Fruit fly (Drosophila melanogaster) whole organism, embryonic: ENCODE results near the gene CG14535.
A peak's percentile ranks its signal among the peaks of the same experiment; 100 is the strongest.

Experiments used
- CG10462 ChIP-seq: fragments of 200-800 bp; sonication (Bioruptor generic); optimal IDR thresholded peaks from 2 replicates; lab custom pipeline; 2016; ENCODE audit warnings: missing biosample characterization, missing genetic modification characterization
- CG12391 ChIP-seq: fragments of 200-800 bp; sonication (Bioruptor generic); optimal IDR thresholded peaks from 3 replicates; lab custom pipeline; 2018; ENCODE audit warnings: missing biosample characterization, mild to moderate bottlenecking, missing genetic modification characterization, moderate library complexity
- CG12659 ChIP-seq: fragments of 200-800 bp; sonication (Bioruptor generic); optimal IDR thresholded peaks from 3 replicates; lab custom pipeline; 2017; ENCODE audit warnings: mild to moderate bottlenecking, missing biosample characterization, missing genetic modification reagents, missing genetic modification characterization
- CG14050 ChIP-seq: fragments of 200-800 bp; sonication (Bioruptor generic); IDR thresholded peaks from 3 replicates; pipeline ENCODE4 v1.3.6; 2022; ENCODE audit warnings: missing biosample characterization, missing genetic modification characterization
- CG14965 ChIP-seq: fragments of 200-800 bp; sonication (Bioruptor generic); optimal IDR thresholded peaks from 2 replicates; lab custom pipeline; 2016; ENCODE audit warnings: missing biosample characterization, missing genetic modification characterization, borderline replicate concordance
- CG15073 ChIP-seq: fragments of 200-800 bp; sonication (Bioruptor generic); optimal IDR thresholded peaks from 2 replicates; lab custom pipeline; 2016; ENCODE audit warnings: missing biosample characterization, missing genetic modification characterization
- CG15696 ChIP-seq: fragments of 200-800 bp; sonication (Bioruptor generic); optimal IDR thresholded peaks from 2 replicates; lab custom pipeline; 2019; ENCODE audit warnings: missing biosample characterization, mild to moderate bottlenecking, missing genetic modification characterization, moderate library complexity
- CG17359 ChIP-seq: fragments of 200-800 bp; sonication (Bioruptor generic); optimal IDR thresholded peaks from 3 replicates; lab custom pipeline; 2018; ENCODE audit warnings: missing biosample characterization, mild to moderate bottlenecking, missing genetic modification characterization, moderate library complexity
- CG1832 ChIP-seq: fragments of 200-800 bp; sonication (Bioruptor generic); optimal IDR thresholded peaks from 2 replicates; lab custom pipeline; 2017; ENCODE audit warnings: missing biosample characterization, mild to moderate bottlenecking, missing genetic modification characterization, inconsistent platforms
- CG2202 ChIP-seq: fragments of 200-800 bp; sonication (Bioruptor generic); optimal IDR thresholded peaks from 2 replicates; lab custom pipeline; 2018; ENCODE audit warnings: missing biosample characterization, mild to moderate bottlenecking, missing genetic modification characterization
- CG2875 ChIP-seq: fragments of 200-800 bp; sonication (Bioruptor generic); optimal IDR thresholded peaks from 2 replicates; lab custom pipeline; 2017; ENCODE audit warnings: missing biosample characterization, mild to moderate bottlenecking, missing genetic modification characterization, missing genetic modification reagents
- CG3163 ChIP-seq: fragments of 200-800 bp; sonication (Bioruptor generic); optimal IDR thresholded peaks from 3 replicates; lab custom pipeline; 2016; ENCODE audit warnings: missing biosample characterization, missing genetic modification characterization
- CG32767 ChIP-seq: fragments of 200-800 bp; sonication (Bioruptor generic); IDR thresholded peaks from 2 replicates; pipeline ENCODE4 v1.3.6; 2022; ENCODE audit warnings: missing biosample characterization, missing genetic modification characterization
- CG4404 ChIP-seq: fragments of 200-800 bp; sonication (Bioruptor generic); IDR thresholded peaks from 2 replicates; pipeline ENCODE4 v1.3.6; 2022; ENCODE audit warnings: missing biosample characterization, missing genetic modification characterization
- CG4424 ChIP-seq: fragments of 200-800 bp; sonication (Bioruptor generic); optimal IDR thresholded peaks from 3 replicates; lab custom pipeline; 2016; ENCODE audit warnings: missing biosample characterization, missing genetic modification characterization
- CG4820 ChIP-seq: fragments of 200-800 bp; sonication (Bioruptor generic); optimal IDR thresholded peaks from 3 replicates; lab custom pipeline; 2016; ENCODE audit warnings: missing biosample characterization, missing genetic modification characterization
- CG4854 ChIP-seq: fragments of 200-800 bp; sonication (Bioruptor generic); optimal IDR thresholded peaks from 2 replicates; lab custom pipeline; 2016; ENCODE audit warnings: missing biosample characterization, missing genetic modification characterization, inconsistent platforms
- CG5180 ChIP-seq: fragments of 200-800 bp; sonication (Bioruptor generic); optimal IDR thresholded peaks from 3 replicates; lab custom pipeline; 2017; ENCODE audit warnings: missing biosample characterization, missing genetic modification characterization, mild to moderate bottlenecking, moderate library complexity, missing genetic modification reagents
- CG5245 ChIP-seq: fragments of 200-800 bp; sonication (Bioruptor generic); optimal IDR thresholded peaks from 3 replicates; lab custom pipeline; 2016; ENCODE audit warnings: missing biosample characterization, missing genetic modification characterization
- CG6854 ChIP-seq: fragments of 200-800 bp; sonication (Bioruptor generic); optimal IDR thresholded peaks from 3 replicates; lab custom pipeline; 2017; ENCODE audit warnings: missing biosample characterization, mild to moderate bottlenecking, missing genetic modification characterization
- CG7556 ChIP-seq: fragments of 200-800 bp; sonication (Bioruptor generic); optimal IDR thresholded peaks from 2 replicates; lab custom pipeline; 2017; ENCODE audit warnings: missing biosample characterization, mild to moderate bottlenecking, missing genetic modification characterization
- CG8924 ChIP-seq: fragments of 200-800 bp; optimal IDR thresholded peaks from 3 replicates; lab custom pipeline; 2019; ENCODE audit warnings: missing biosample characterization, mild to moderate bottlenecking, missing genetic modification characterization, moderate library complexity
- CG9215 ChIP-seq: fragments of 200-800 bp; sonication (Bioruptor generic); IDR thresholded peaks from 2 replicates; pipeline ENCODE4 v1.3.6; 2022; ENCODE audit warnings: missing biosample characterization, missing genetic modification characterization
- Doc3 ChIP-seq: fragments of 200-800 bp; sonication (Bioruptor generic); IDR thresholded peaks from 3 replicates; pipeline ENCODE4 v1.3.6; 2022; ENCODE audit warnings: missing biosample characterization, missing genetic modification characterization; ENCODE audit not compliant: partially characterized antibody
- HLH4C ChIP-seq: fragments of 200-800 bp; sonication (Bioruptor generic); IDR thresholded peaks from 3 replicates; pipeline ENCODE4 v1.3.6; 2022; ENCODE audit warnings: missing biosample characterization, missing genetic modification characterization; ENCODE audit not compliant: partially characterized antibody
- Hand ChIP-seq: fragments of 200-800 bp; sonication (Bioruptor generic); optimal IDR thresholded peaks from 2 replicates; lab custom pipeline; 2017; ENCODE audit warnings: mild to moderate bottlenecking, missing biosample characterization, missing genetic modification reagents, missing genetic modification characterization
- Hmr ChIP-seq: fragments of 200-800 bp; sonication (Bioruptor generic); optimal IDR thresholded peaks from 3 replicates; lab custom pipeline; 2017; ENCODE audit warnings: mild to moderate bottlenecking, missing biosample characterization, missing genetic modification reagents, missing genetic modification characterization
- NC2α ChIP-seq: fragments of 200-800 bp; sonication (Bioruptor generic); optimal IDR thresholded peaks from 2 replicates; lab custom pipeline; 2016; ENCODE audit warnings: missing biosample characterization, missing genetic modification characterization
- Rfx ChIP-seq: fragments of 200-800 bp; sonication (Bioruptor generic); IDR thresholded peaks from 2 replicates; pipeline ENCODE4 v1.3.6; 2022; ENCODE audit warnings: missing biosample characterization, missing genetic modification characterization
- ab ChIP-seq: fragments of 200-800 bp; sonication (Bioruptor generic); optimal IDR thresholded peaks from 2 replicates; lab custom pipeline; 2016; ENCODE audit warnings: missing biosample characterization, missing genetic modification characterization
- ato ChIP-seq: fragments of 200-800 bp; sonication (Bioruptor generic); IDR thresholded peaks from 2 replicates; pipeline ENCODE4 v1.3.6; 2022; ENCODE audit warnings: missing biosample characterization, missing genetic modification characterization; ENCODE audit not compliant: partially characterized antibody
- az2 ChIP-seq: fragments of 200-800 bp; sonication (Bioruptor generic); optimal IDR thresholded peaks from 3 replicates; lab custom pipeline; 2016; ENCODE audit warnings: missing biosample characterization, missing genetic modification characterization
- bcd ChIP-seq: fragments of 200-800 bp; sonication (Bioruptor generic); optimal IDR thresholded peaks from 2 replicates; lab custom pipeline; 2017; ENCODE audit warnings: missing biosample characterization, mild to moderate bottlenecking, missing genetic modification characterization
- bowl ChIP-seq: fragments of 200-800 bp; sonication (Bioruptor generic); IDR thresholded peaks from 2 replicates; pipeline ENCODE4 v1.3.6; 2022; ENCODE audit warnings: missing biosample characterization, missing genetic modification characterization
- crp ChIP-seq, 2 experiments: fragments of 200-800 bp; sonication (Bioruptor generic); optimal IDR thresholded peaks; 2 replicates in 1 of 2; 3 replicates in 1 of 2; lab custom pipeline; 2017; ENCODE audit warnings: missing biosample characterization in 2 of 2, missing genetic modification characterization in 2 of 2, mild to moderate bottlenecking in 1 of 2, moderate library complexity in 1 of 2
- dpn ChIP-seq, 2 experiments: fragments of 200-800 bp; sonication (Bioruptor generic); optimal IDR thresholded peaks; 3 replicates each; lab custom pipeline; 2016; ENCODE audit warnings: missing biosample characterization in 2 of 2, missing genetic modification characterization in 2 of 2
- ems ChIP-seq: fragments of 200-800 bp; sonication (Bioruptor generic); optimal IDR thresholded peaks from 3 replicates; lab custom pipeline; 2016; ENCODE audit warnings: missing biosample characterization, missing genetic modification characterization
- eyg ChIP-seq: fragments of 200-800 bp; sonication (Bioruptor generic); optimal IDR thresholded peaks from 3 replicates; lab custom pipeline; 2016; ENCODE audit warnings: missing biosample characterization, missing genetic modification characterization
- fd96Cb ChIP-seq: fragments of 200-800 bp; sonication (Bioruptor generic); optimal IDR thresholded peaks from 2 replicates; lab custom pipeline; 2018; ENCODE audit warnings: missing biosample characterization, mild to moderate bottlenecking, missing genetic modification characterization, moderate library complexity
- fu2 ChIP-seq: fragments of 200-800 bp; sonication (Bioruptor generic); optimal IDR thresholded peaks from 2 replicates; lab custom pipeline; 2016; ENCODE audit warnings: missing biosample characterization, missing genetic modification characterization
- gce ChIP-seq: fragments of 200-800 bp; sonication (Bioruptor generic); IDR thresholded peaks from 3 replicates; pipeline ENCODE4 v1.3.6; 2022; ENCODE audit warnings: missing biosample characterization, missing genetic modification characterization
- gcm ChIP-seq: fragments of 200-800 bp; sonication (Bioruptor generic); optimal IDR thresholded peaks from 2 replicates; lab custom pipeline; 2019; ENCODE audit warnings: missing biosample characterization, mild to moderate bottlenecking, missing genetic modification characterization, moderate library complexity
- jigr1 ChIP-seq: fragments of 200-800 bp; sonication (Bioruptor generic); IDR thresholded peaks from 3 replicates; pipeline ENCODE4 v1.3.6; 2022; ENCODE audit warnings: missing biosample characterization, missing genetic modification characterization
- kni ChIP-seq: fragments of 200-800 bp; sonication (Bioruptor generic); optimal IDR thresholded peaks from 3 replicates; lab custom pipeline; 2017; ENCODE audit warnings: mild to moderate bottlenecking, missing biosample characterization, missing genetic modification reagents, missing genetic modification characterization
- ranshi ChIP-seq: fragments of 200-800 bp; sonication (Bioruptor generic); IDR thresholded peaks from 2 replicates; pipeline ENCODE4 v1.3.6; 2022; ENCODE audit warnings: missing biosample characterization, missing genetic modification characterization
- rib ChIP-seq: fragments of 200-800 bp; sonication (Bioruptor generic); IDR thresholded peaks from 2 replicates; pipeline ENCODE4 v1.3.6; 2022; ENCODE audit warnings: missing biosample characterization, missing genetic modification characterization
- run ChIP-seq: fragments of 200-800 bp; sonication (Bioruptor generic); optimal IDR thresholded peaks from 3 replicates; lab custom pipeline; 2018; ENCODE audit warnings: missing biosample characterization, mild to moderate bottlenecking, missing genetic modification characterization
- sisA ChIP-seq: fragments of 200-800 bp; sonication (Bioruptor generic); IDR thresholded peaks from 2 replicates; pipeline ENCODE4 v1.3.6; 2022; ENCODE audit warnings: missing biosample characterization, missing genetic modification characterization
- slp2 ChIP-seq: fragments of 200-800 bp; sonication (Bioruptor generic); optimal IDR thresholded peaks from 2 replicates; lab custom pipeline; 2016; ENCODE audit warnings: missing biosample characterization, missing genetic modification characterization
- tin ChIP-seq: fragments of 200-800 bp; sonication (Bioruptor generic); optimal IDR thresholded peaks from 3 replicates; lab custom pipeline; 2016; ENCODE audit warnings: missing biosample characterization, missing genetic modification characterization
- unpg ChIP-seq: fragments of 200-800 bp; sonication (Bioruptor generic); optimal IDR thresholded peaks from 3 replicates; lab custom pipeline; 2018; ENCODE audit warnings: missing biosample characterization, mild to moderate bottlenecking, missing genetic modification characterization, moderate library complexity

Gene CG14535

DNA sequence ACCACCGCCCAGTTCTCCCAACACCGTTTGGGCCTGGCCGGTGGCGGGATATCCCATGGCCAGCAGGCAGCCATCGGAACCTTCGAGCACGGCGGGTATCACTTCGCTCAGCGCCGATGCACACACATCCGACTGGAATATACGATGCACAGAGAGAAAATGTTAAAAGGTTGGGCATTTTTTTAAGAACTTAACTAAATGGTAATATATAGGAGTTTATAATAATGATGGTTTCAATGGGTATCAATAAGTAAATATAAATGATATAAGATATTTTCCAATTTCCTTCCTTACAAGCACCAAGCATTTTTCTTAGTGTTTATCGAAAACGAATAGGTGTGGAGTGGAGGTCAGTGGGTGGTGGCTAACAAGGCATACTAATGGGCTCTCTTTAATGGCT, 3.7 kb downstream of the CG14535 start (continued):
- TF ChIP-seq gce (GFP tag; lab: Robert Waterston, UW) (no peak), CG5180 (GFP tag; lab: Kevin White, UChicago) (no peak), CG15696 (no peak), sisA (GFP tag; lab: Robert Waterston, UW) (no peak), Doc3 (GFP tag; lab: Robert Waterston, UW) (no peak), run (no peak), CG32767 (GFP tag; lab: Robert Waterston, UW) (no peak), HLH4C (no peak), crp (GFP tag; optimal IDR thresholded peaks at IDR 0.05; lab: Kevin White, UChicago) (no peak), tin (GFP tag; lab: Kevin White, UChicago) (peak; percentile 7), CG8924 (tag; lab: Kevin White, UChicago) (peak; percentile 34), CG17359 (tag; lab: Kevin White, UChicago) (peak; percentile 63), CG10462 (no peak), CG14050 (GFP tag; lab: Robert Waterston, UW) (no peak), CG2202 (no peak), CG4424 (GFP tag; lab: Kevin White, UChicago) (no peak), fd96Cb (tag; lab: Kevin White, UChicago) (peak; percentile 37), CG9215 (GFP tag; lab: Robert Waterston, UW) (peak; percentile 32; the same call in 1 of the 2 replicates), Hand (GFP tag; lab: Kevin White, UChicago) (no peak), fu2 (no peak), CG2875 (GFP tag; lab: Kevin White, UChicago) (no peak), CG3163 (GFP tag; lab: Kevin White, UChicago) (no peak), bcd (peak; percentile 15), CG4854 (GFP tag; lab: Kevin White, UChicago) (no peak), ems (GFP tag; lab: Kevin White, UChicago) (no peak), gcm (no peak), CG7556 (GFP tag; lab: Kevin White, UChicago) (peak; percentile 53), NC2α (no peak), az2 (GFP tag; lab: Kevin White, UChicago) (peak; percentile 22), CG15073 (GFP tag; lab: Kevin White, UChicago) (no peak), Hmr (GFP tag; lab: Kevin White, UChicago) (peak; percentile 52), CG14965 (GFP tag; lab: Kevin White, UChicago) (no peak), slp2 (GFP tag; lab: Kevin White, UChicago) (no peak), unpg (GFP tag; lab: Kevin White, UChicago) (peak; percentile 39), ato (GFP tag; lab: Robert Waterston, UW) (no peak), CG6854 (GFP tag; lab: Kevin White, UChicago) (no peak), CG12391 (tag; lab: Kevin White, UChicago) (peak; percentile 39), dpn (GFP tag; optimal IDR thresholded peaks at IDR 0.05; lab: Kevin White, UChicago) (no peak), rib (no peak), ab (GFP tag; lab: Kevin White, UChicago) (no peak), eyg (GFP tag; lab: Kevin White, UChicago) (no peak), CG4404 (GFP tag; lab: Robert Waterston, UW) (0 out of 2 replicates have a peak, but pooled peaks have one; percentile 20), jigr1 (GFP tag; lab: Robert Waterston, UW) (no peak), bowl (GFP tag; lab: Robert Waterston, UW) (no peak), CG4820 (GFP tag; lab: Kevin White, UChicago) (no peak), CG5245 (GFP tag; lab: Kevin White, UChicago) (no peak), ranshi (GFP tag; lab: Robert Waterston, UW) (0 out of 2 replicates have a peak, but pooled peaks have one; percentile 7), CG1832 (GFP tag; lab: Kevin White, UChicago) (no peak), kni (GFP tag; lab: Kevin White, UChicago) (no peak), CG12659 (no peak), Rfx (no peak)
